Worm (Caenorhabditis elegans): ENCODE measurements around the gene T10B5.10.

The T10B5.10 gene

ce11 chrV:1871768-1872296, 15.8 kb upstream of the T10B5.10 start, which contains the start of the genes T10B5.4 and cct-7:
Gene T10B5.4, minus strand, starts transcription at chrV:1871807.
Gene cct-7, plus strand, starts transcription at chrV:1872246.
- TF ChIP-seq lir-3 (tag; optimal IDR thresholded peaks at IDR 0.05; ENCODE audit: poor library complexity) = no peak
- TF ChIP-seq grh-1 (GFP tag; IDR thresholded peaks at IDR 0.05) = no peak
- TF ChIP-seq nhr-28 (tag; optimal IDR thresholded peaks at IDR 0.05) = no peak
- peak; percentile 42 for TF ChIP-seq vab-15 (tag; optimal IDR thresholded peaks at IDR 0.05)
- TF ChIP-seq ceh-90 (tag; optimal IDR thresholded peaks at IDR 0.05) = peak; percentile 55
- peak; percentile 63 for TF ChIP-seq sox-4 (tag; optimal IDR thresholded peaks at IDR 0.05)
- TF ChIP-seq lin-13 (GFP tag; optimal IDR thresholded peaks at IDR 0.05) = peak; percentile 81
- TF ChIP-seq ama-1 (optimal IDR thresholded peaks at IDR 0.05) = no peak
- TF ChIP-seq elt-2 (tag; optimal IDR thresholded peaks at IDR 0.05) = peak; percentile 31
- peak; percentile 78 for TF ChIP-seq snpc-4 (tag; optimal IDR thresholded peaks at IDR 0.05)
- peak; percentile 92 for TF ChIP-seq skn-1 (tag; optimal IDR thresholded peaks at IDR 0.05)
- peak; percentile 92 for TF ChIP-seq unc-86 (tag; optimal IDR thresholded peaks at IDR 0.05)
- TF ChIP-seq mep-1 (tag; optimal IDR thresholded peaks at IDR 0.05) = peak; percentile 91
- peak; percentile 91 for TF ChIP-seq snu-23 (GFP tag; optimal IDR thresholded peaks at IDR 0.05)
- TF ChIP-seq unc-130 (tag; optimal IDR thresholded peaks at IDR 0.05) = peak; percentile 48
- TF ChIP-seq egl-27 (tag; optimal IDR thresholded peaks at IDR 0.05) = peak in 1 of 2 experiments; percentile 10
- TF ChIP-seq hlh-4 (tag; optimal IDR thresholded peaks at IDR 0.05) = no peak
- TF ChIP-seq sptf-1 (tag; optimal IDR thresholded peaks at IDR 0.05) = no peak
- peak; percentile 82 for TF ChIP-seq xbp-1 (tag; optimal IDR thresholded peaks at IDR 0.05)
- no peak for TF ChIP-seq hpl-2 (GFP tag; optimal IDR thresholded peaks at IDR 0.05)
- peak; percentile 100 for TF ChIP-seq lin-14 (GFP tag; optimal IDR thresholded peaks at IDR 0.05)
- TF ChIP-seq ces-1 (GFP tag; optimal IDR thresholded peaks at IDR 0.05) = no peak
- TF ChIP-seq sup-37 (GFP tag; optimal IDR thresholded peaks at IDR 0.05) = no peak
- TF ChIP-seq nhr-47 (tag; optimal IDR thresholded peaks at IDR 0.05) = peak; percentile 91
- TF ChIP-seq irx-1 (tag; optimal IDR thresholded peaks at IDR 0.05) = peak; percentile 61
- no peak for TF ChIP-seq ceh-63 (GFP tag; optimal IDR thresholded peaks at IDR 0.05)
- peak; percentile 35 for TF ChIP-seq mef-2 (tag; optimal IDR thresholded peaks at IDR 0.05)
- no peak; the same call in 1 of the 2 replicates for TF ChIP-seq unc-98 (GFP tag; IDR thresholded peaks at IDR 0.05)
- TF ChIP-seq pax-3 (tag; optimal IDR thresholded peaks at IDR 0.05) = peak; percentile 82
- no peak for TF ChIP-seq nhr-12 (tag; optimal IDR thresholded peaks at IDR 0.05)
- peak; percentile 66 to 95 (median 77) for TF ChIP-seq ceh-82 (tag; optimal IDR thresholded peaks at IDR 0.05)
- TF ChIP-seq ets-5 (GFP tag; IDR thresholded peaks at IDR 0.05) = no peak
- peak; percentile 44; the same call in 1 of the 2 replicates for TF ChIP-seq ceh-88 (GFP tag; IDR thresholded peaks at IDR 0.05)
- TF ChIP-seq dsc-1 (tag; optimal IDR thresholded peaks at IDR 0.05) = peak; percentile 74
- peak; percentile 26 to 75 for TF ChIP-seq mdl-1 (tag; optimal IDR thresholded peaks at IDR 0.05)
- peak; percentile 83 for TF ChIP-seq fos-1 (tag; optimal IDR thresholded peaks at IDR 0.05)
- peak; percentile 85 for TF ChIP-seq lin-35 (GFP tag; optimal IDR thresholded peaks at IDR 0.05)
- TF ChIP-seq ztf-4 (tag; optimal IDR thresholded peaks at IDR 0.05) = peak; percentile 62
- TF ChIP-seq unc-30 (tag; optimal IDR thresholded peaks at IDR 0.05) = no peak
- TF ChIP-seq hlh-17 (GFP tag; optimal IDR thresholded peaks at IDR 0.05; ENCODE audit: borderline replicate concordance) = no peak
- TF ChIP-seq fkh-4 (tag; optimal IDR thresholded peaks at IDR 0.05; ENCODE audit: borderline replicate concordance) = no peak
- TF ChIP-seq nhr-84 (tag; optimal IDR thresholded peaks at IDR 0.05) = no peak
- TF ChIP-seq C16A3.4 (tag; optimal IDR thresholded peaks at IDR 0.05) = peak; percentile 85
- TF ChIP-seq nhr-85 (tag) = peak; percentile 74
- TF ChIP-seq blmp-1 (tag; optimal IDR thresholded peaks at IDR 0.05) = peak; percentile 35
- peak; percentile 85 for TF ChIP-seq swsn-7 (tag; optimal IDR thresholded peaks at IDR 0.05)
- no peak for TF ChIP-seq zip-4 (GFP tag; optimal IDR thresholded peaks at IDR 0.05)
- TF ChIP-seq zag-1 (tag; optimal IDR thresholded peaks at IDR 0.05) = peak; percentile 73
- no peak for TF ChIP-seq nhr-76 (tag; optimal IDR thresholded peaks at IDR 0.05)
- TF ChIP-seq rnt-1 (tag; optimal IDR thresholded peaks at IDR 0.05) = peak; percentile 87
- peak; percentile 87 for TF ChIP-seq nhr-77 (tag; optimal IDR thresholded peaks at IDR 0.05)
- no peak for TF ChIP-seq aly-2 (tag; optimal IDR thresholded peaks at IDR 0.05)
- TF ChIP-seq jun-1 (tag; optimal IDR thresholded peaks at IDR 0.05) = peak; percentile 80
- peak; percentile 85 for TF ChIP-seq isw-1 (GFP tag; IDR thresholded peaks at IDR 0.05)

All from whole organism, L1 larva.